Worm (Caenorhabditis elegans) whole organism, L4 larva: ENCODE data around the gene F17E9.4.

Source experiments
- D1046.2 ChIP-seq: fragments of 200-800 bp; sonication (Bioruptor generic); IDR thresholded peaks from 2 replicates; pipeline ENCODE4 v1.3.6; 2022; ENCODE audit warnings: missing genetic modification characterization, missing compliant biosample characterization
- ZK337.2 ChIP-seq: fragments of 200-800 bp; sonication (Bioruptor generic); IDR thresholded peaks from 2 replicates; pipeline ENCODE4 v1.3.6; 2022; ENCODE audit warnings: missing genetic modification reagents, missing genetic modification characterization, missing compliant biosample characterization
- dpl-1 ChIP-seq: fragments of 150-350 bp; optimal IDR thresholded peaks from 2 replicates; lab custom pipeline; 2014; ENCODE audit warnings: missing biosample characterization, missing genetic modification reagents, missing genetic modification characterization
- fkh-10 ChIP-seq: fragments of 150-350 bp; optimal IDR thresholded peaks from 2 replicates; lab custom pipeline; 2014; ENCODE audit warnings: missing biosample characterization, missing genetic modification reagents, missing genetic modification characterization
- mdl-1 ChIP-seq, 2 experiments: fragments of 150-350 bp in 1 of 2; sonication (generic microtip) in 1 of 2; optimal IDR thresholded peaks; 2 replicates each; lab custom pipeline; 2014 to 2017; ENCODE audit warnings: missing biosample characterization in 2 of 2, missing genetic modification characterization in 2 of 2
- nhr-76 ChIP-seq: fragments of 150-350 bp; optimal IDR thresholded peaks from 2 replicates; lab custom pipeline; 2014; ENCODE audit warnings: missing biosample characterization, missing genetic modification characterization
- zfp-2 ChIP-seq: sonication (generic microtip); optimal IDR thresholded peaks from 2 replicates; lab custom pipeline; 2016; ENCODE audit warnings: mild to moderate bottlenecking, missing genetic modification characterization, missing compliant biosample characterization

DNA sequence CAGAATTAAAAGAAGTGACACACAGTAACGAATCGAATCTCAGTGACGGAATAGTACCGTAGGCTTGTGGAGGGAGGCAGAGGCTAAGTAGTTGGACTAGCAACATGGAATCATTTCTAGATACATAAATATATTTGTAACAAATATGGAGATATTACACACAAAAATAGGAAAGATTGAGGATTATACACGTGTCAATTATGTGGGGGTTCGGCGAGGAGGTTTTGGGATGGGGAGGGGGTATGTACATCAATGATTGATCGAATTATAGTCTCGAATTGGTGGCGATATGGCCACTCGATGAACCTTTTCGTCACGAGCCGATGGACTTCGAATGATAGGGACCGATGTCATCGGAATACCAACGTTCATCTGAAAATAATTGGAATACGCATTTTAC is 40.8 kb upstream of the F17E9.4 start:
- TF ChIP-seq dpl-1 (GFP tag; lab: Kevin White, UChicago), result no peak
- TF ChIP-seq zfp-2, result no peak
- no peak for TF ChIP-seq nhr-76
- no peak for TF ChIP-seq fkh-10 (GFP tag; lab: Kevin White, UChicago)
- no peak for TF ChIP-seq ZK337.2 (GFP tag; lab: Robert Waterston, UW)
- no peak for TF ChIP-seq mdl-1 (tag; optimal IDR thresholded peaks at IDR 0.05; lab: Kevin White, UChicago)
- TF ChIP-seq D1046.2 (GFP tag; lab: Robert Waterston, UW), result no peak
